Worm (Caenorhabditis elegans) whole organism, late embryonic: ENCODE data around the gene aex-4.

Experiments
- F13H6.1 ChIP-seq: sonication (generic microtip); optimal IDR thresholded peaks from 2 replicates; lab custom pipeline; 2016; ENCODE audit warnings: missing genetic modification characterization, missing compliant biosample characterization
- gmeb-2 ChIP-seq: sonication (generic microtip); optimal IDR thresholded peaks from 2 replicates; lab custom pipeline; 2016; ENCODE audit warnings: missing genetic modification characterization, inconsistent platforms, missing compliant biosample characterization
- hlh-13 ChIP-seq: fragments of 200-800 bp; sonication (Bioruptor generic); optimal IDR thresholded peaks from 2 replicates; lab custom pipeline; 2018; ENCODE audit warnings: mild to moderate bottlenecking, missing genetic modification characterization, missing compliant biosample characterization
- nhr-11 ChIP-seq: fragments of 150-350 bp; optimal IDR thresholded peaks from 2 replicates; lab custom pipeline; 2014; ENCODE audit warnings: missing biosample characterization, missing genetic modification characterization
- pha-2 ChIP-seq: sonication (generic microtip); optimal IDR thresholded peaks from 2 replicates; lab custom pipeline; 2017; ENCODE audit warnings: mild to moderate bottlenecking, missing genetic modification characterization, missing compliant biosample characterization
- sox-2 ChIP-seq: fragments of 200-800 bp; sonication (Bioruptor generic); IDR thresholded peaks from 2 replicates; pipeline ENCODE4 v1.3.6; 2022; ENCODE audit warnings: missing genetic modification reagents, missing genetic modification characterization, missing compliant biosample characterization

DNA sequence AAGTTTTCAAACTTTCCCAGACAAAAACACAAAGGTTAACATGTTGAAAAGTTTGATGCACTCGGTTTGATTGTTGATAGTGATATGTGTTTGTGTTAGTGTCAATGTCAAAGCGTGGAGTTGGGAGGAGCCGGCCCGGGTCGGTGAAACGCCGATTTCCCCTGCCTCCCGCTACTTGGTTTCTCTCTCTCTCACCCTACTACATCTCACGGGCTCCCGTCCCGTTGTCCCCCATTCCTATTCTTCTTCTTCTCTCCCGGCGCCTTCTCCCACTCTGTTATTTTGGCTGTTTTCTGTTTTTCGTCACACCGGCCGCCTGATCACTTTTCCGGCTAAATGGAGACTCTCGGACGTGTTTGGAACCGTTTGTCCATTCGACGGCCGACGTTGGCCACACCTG lies 22.8 kb upstream of the aex-4 start:
- no peak for TF ChIP-seq pha-2 (tag; lab: Kevin White, UChicago)
- TF ChIP-seq gmeb-2 (tag; lab: Kevin White, UChicago) = no peak
- no peak for TF ChIP-seq sox-2 (GFP tag; lab: Robert Waterston, UW)
- TF ChIP-seq F13H6.1 = no peak
- TF ChIP-seq hlh-13 = no peak
- no peak for TF ChIP-seq nhr-11 (tag; lab: Kevin White, UChicago)
